Worm (Caenorhabditis elegans) whole organism, L4 larva: ENCODE results near the gene R02F11.1.

Experiments
- D1046.2 ChIP-seq: fragments of 200-800 bp; sonication (Bioruptor generic); IDR thresholded peaks from 2 replicates; pipeline ENCODE4 v1.3.6; 2022; ENCODE audit warnings: missing genetic modification characterization, missing compliant biosample characterization
- F37D6.2 ChIP-seq: sonication (generic microtip); optimal IDR thresholded peaks from 2 replicates; lab custom pipeline; 2016; ENCODE audit warnings: mild to moderate bottlenecking, missing genetic modification characterization, missing compliant biosample characterization
- T26A8.4 ChIP-seq: fragments of 200-800 bp; sonication (Bioruptor generic); IDR thresholded peaks from 2 replicates; pipeline ENCODE4 v1.3.6; 2022; ENCODE audit warnings: missing genetic modification characterization, missing compliant biosample characterization
- Y105C5A.15 ChIP-seq: fragments of 200-800 bp; sonication (Bioruptor generic); IDR thresholded peaks from 2 replicates; pipeline ENCODE4 v1.3.6; 2022; ENCODE audit warnings: missing genetic modification characterization, missing compliant biosample characterization
- Y48G9A.11 ChIP-seq: fragments of 200-800 bp; sonication (Bioruptor generic); IDR thresholded peaks from 2 replicates; pipeline ENCODE4 v1.3.6; 2022; ENCODE audit warnings: missing genetic modification reagents, missing genetic modification characterization, missing compliant biosample characterization
- Y5F2A.4 ChIP-seq: fragments of 200-800 bp; sonication (Bioruptor generic); optimal IDR thresholded peaks from 2 replicates; lab custom pipeline; 2018; ENCODE audit warnings: mild to moderate bottlenecking, missing genetic modification characterization, missing compliant biosample characterization
- ZK337.2 ChIP-seq: fragments of 200-800 bp; sonication (Bioruptor generic); IDR thresholded peaks from 2 replicates; pipeline ENCODE4 v1.3.6; 2022; ENCODE audit warnings: missing genetic modification reagents, missing genetic modification characterization, missing compliant biosample characterization
- ceh-32 ChIP-seq: sonication (generic microtip); optimal IDR thresholded peaks from 2 replicates; lab custom pipeline; 2016; ENCODE audit warnings: mild to moderate bottlenecking, missing genetic modification characterization, missing compliant biosample characterization; ENCODE audit not compliant: poor library complexity
- ceh-44 ChIP-seq: fragments of 200-800 bp; sonication (Bioruptor generic); IDR thresholded peaks from 2 replicates; pipeline ENCODE4 v1.3.6; 2022; ENCODE audit warnings: missing genetic modification reagents, missing genetic modification characterization, missing compliant biosample characterization
- ceh-62 ChIP-seq: sonication (generic microtip); optimal IDR thresholded peaks from 2 replicates; lab custom pipeline; 2017; ENCODE audit warnings: missing biosample characterization, missing genetic modification characterization
- fos-1 ChIP-seq: fragments of 150-350 bp; optimal IDR thresholded peaks from 2 replicates; lab custom pipeline; 2014; ENCODE audit warnings: missing biosample characterization, missing genetic modification characterization
- lin-13 ChIP-seq: fragments of 150-350 bp; optimal IDR thresholded peaks from 2 replicates; lab custom pipeline; 2014; ENCODE audit warnings: missing biosample characterization, missing genetic modification reagents, missing genetic modification characterization
- mes-2 ChIP-seq: sonication (generic microtip); optimal IDR thresholded peaks from 2 replicates; lab custom pipeline; 2016; ENCODE audit warnings: missing genotype, mild to moderate bottlenecking, missing genetic modification characterization, missing compliant biosample characterization; ENCODE audit not compliant: poor library complexity, severe bottlenecking
- nhr-102 ChIP-seq: sonication (generic microtip); optimal IDR thresholded peaks from 2 replicates; lab custom pipeline; 2016; ENCODE audit warnings: mild to moderate bottlenecking, missing genetic modification characterization, moderate library complexity, missing compliant biosample characterization
- nhr-11 ChIP-seq: fragments of 150-350 bp; optimal IDR thresholded peaks from 2 replicates; lab custom pipeline; 2014; ENCODE audit warnings: missing biosample characterization, missing genetic modification characterization
- spr-1 ChIP-seq: sonication (generic microtip); optimal IDR thresholded peaks from 2 replicates; lab custom pipeline; 2016; ENCODE audit warnings: mild to moderate bottlenecking, missing genetic modification characterization, missing compliant biosample characterization

Gene R02F11.1

DNA sequence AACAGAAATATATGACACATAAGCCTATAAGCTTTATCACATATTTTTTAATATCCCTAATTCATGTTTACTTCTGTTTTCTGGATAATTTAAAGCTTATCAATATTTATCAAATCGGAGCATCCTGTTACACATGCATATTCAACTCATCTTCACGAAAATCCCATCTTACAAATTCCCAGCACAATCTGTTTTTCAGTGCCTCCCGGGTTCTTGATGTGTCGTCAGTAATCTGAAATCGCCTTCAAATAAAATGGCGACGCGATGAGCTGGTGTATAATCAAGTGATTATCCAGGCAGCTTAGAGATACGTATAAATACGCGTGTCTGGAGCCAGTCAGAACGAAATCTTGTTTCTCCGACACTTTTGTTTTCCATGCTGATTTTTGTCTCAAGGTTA lies 49.6 kb downstream of the R02F11.1 start:
- TF ChIP-seq nhr-102 (tag; lab: Kevin White, UChicago), result no peak
- TF ChIP-seq Y5F2A.4 (GFP tag; lab: Kevin White, UChicago), result no peak
- TF ChIP-seq F37D6.2 (tag; lab: Kevin White, UChicago), result no peak

DNA sequence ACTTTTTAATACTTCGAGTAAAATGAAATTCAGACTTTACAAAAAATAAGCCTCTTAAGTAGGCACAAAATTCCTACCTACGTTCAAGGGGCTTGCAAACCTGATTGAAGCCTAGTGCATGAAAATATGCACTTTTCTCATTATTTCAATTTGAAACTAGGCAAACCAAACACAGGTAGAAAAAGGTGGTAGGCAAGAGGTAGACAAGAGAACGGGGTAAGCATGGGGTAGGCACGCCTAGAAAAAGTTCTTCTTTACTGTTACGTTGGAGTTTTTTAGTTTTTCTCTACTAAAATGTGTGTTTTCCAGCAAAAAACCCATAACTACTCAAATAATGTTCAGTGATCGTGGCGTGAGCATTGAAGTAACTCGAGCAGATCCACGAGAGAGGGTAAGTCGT lies 50.2 kb downstream of the R02F11.1 start, which contains the start of gene nex-4:
Gene nex-4, plus strand, starts transcription at position 301 of the 400 bp plus-strand sequence.
- TF ChIP-seq lin-13 (no peak), Y105C5A.15 (GFP tag; lab: Robert Waterston, UW) (no peak), nhr-11 (tag; lab: Kevin White, UChicago) (no peak), mes-2 (no peak), ZK337.2 (no peak), ceh-32 (tag; lab: Kevin White, UChicago) (no peak), ceh-62 (tag; lab: Kevin White, UChicago) (no peak), D1046.2 (GFP tag; lab: Robert Waterston, UW) (no peak), ceh-44 (GFP tag; lab: Robert Waterston, UW) (no peak)

ce11 chrV:4851969-4852368 lies 51.1 kb downstream of the R02F11.1 start:
- TF ChIP-seq T26A8.4 (GFP tag; lab: Robert Waterston, UW), result no peak
- no peak for TF ChIP-seq spr-1 (tag; lab: Kevin White, UChicago)
- TF ChIP-seq Y48G9A.11, result no peak
- TF ChIP-seq fos-1 (tag; lab: Kevin White, UChicago), result no peak
- TF ChIP-seq, all 104 proteins: peak for 0
